Worm (Caenorhabditis elegans) whole organism, L4 larva: ENCODE measurements around the gene Y24D9A.6.

ENCODE experiments used
- D1046.2 ChIP-seq: fragments of 200-800 bp; sonication (Bioruptor generic); IDR thresholded peaks from 2 replicates; pipeline ENCODE4 v1.3.6; 2022; ENCODE audit warnings: missing genetic modification characterization, missing compliant biosample characterization
- F37D6.2 ChIP-seq: sonication (generic microtip); optimal IDR thresholded peaks from 2 replicates; lab custom pipeline; 2016; ENCODE audit warnings: mild to moderate bottlenecking, missing genetic modification characterization, missing compliant biosample characterization
- T26A8.4 ChIP-seq: fragments of 200-800 bp; sonication (Bioruptor generic); IDR thresholded peaks from 2 replicates; pipeline ENCODE4 v1.3.6; 2022; ENCODE audit warnings: missing genetic modification characterization, missing compliant biosample characterization
- Y75B8A.6 ChIP-seq: fragments of 200-800 bp; sonication (Bioruptor generic); IDR thresholded peaks from 2 replicates; pipeline ENCODE4 v1.3.6; 2022; ENCODE audit warnings: missing genetic modification reagents, missing genetic modification characterization, missing compliant biosample characterization
- ama-1 ChIP-seq: fragments of 150-350 bp; optimal IDR thresholded peaks from 2 replicates; lab custom pipeline; 2014; ENCODE audit warnings: inconsistent platforms, mixed read lengths
- arid-1 ChIP-seq: fragments of 200-800 bp; sonication (Bioruptor generic); conservative IDR thresholded peaks from 2 replicates; pipeline ENCODE4 v1.3.6; 2022; ENCODE audit warnings: missing genetic modification reagents, missing genetic modification characterization, missing compliant biosample characterization
- attf-4 ChIP-seq: sonication (generic microtip); optimal IDR thresholded peaks from 3 replicates; lab custom pipeline; 2017; ENCODE audit warnings: missing biosample characterization, missing genetic modification characterization
- ceh-82 ChIP-seq: sonication (generic microtip); optimal IDR thresholded peaks from 2 replicates; lab custom pipeline; 2017; ENCODE audit warnings: missing biosample characterization, missing genetic modification characterization
- cey-2 ChIP-seq: sonication (generic microtip); optimal IDR thresholded peaks from 3 replicates; lab custom pipeline; 2017; ENCODE audit warnings: missing genetic modification characterization, mild to moderate bottlenecking, missing compliant biosample characterization, antibody characterized with exemption, borderline replicate concordance; ENCODE audit not compliant: insufficient read depth
- daf-8 ChIP-seq: fragments of 200-800 bp; sonication (Bioruptor generic); IDR thresholded peaks from 2 replicates; pipeline ENCODE4 v1.3.6; 2022; ENCODE audit warnings: missing genetic modification characterization, missing compliant biosample characterization
- dmd-9 ChIP-seq: fragments of 200-800 bp; sonication (Bioruptor generic); IDR thresholded peaks from 2 replicates; pipeline ENCODE4 v1.3.6; 2022; ENCODE audit warnings: missing genetic modification reagents, missing genetic modification characterization, missing compliant biosample characterization
- dpl-1 ChIP-seq: fragments of 150-350 bp; optimal IDR thresholded peaks from 2 replicates; lab custom pipeline; 2014; ENCODE audit warnings: missing biosample characterization, missing genetic modification reagents, missing genetic modification characterization
- duxl-1 ChIP-seq: sonication (generic microtip); optimal IDR thresholded peaks from 2 replicates; lab custom pipeline; 2016; ENCODE audit warnings: mild to moderate bottlenecking, missing genetic modification characterization, moderate library complexity, missing compliant biosample characterization; ENCODE audit not compliant: poor library complexity
- egl-27 ChIP-seq: sonication (generic microtip); optimal IDR thresholded peaks from 3 replicates; lab custom pipeline; 2017; ENCODE audit warnings: missing biosample characterization, missing genetic modification reagents, missing genetic modification characterization
- hif-1 ChIP-seq, 2 experiments: sonication (generic microtip); optimal IDR thresholded peaks; 2 replicates each; lab custom pipeline; 2016 to 2017; ENCODE audit warnings: missing compliant biosample characterization in 2 of 2, missing genetic modification characterization in 2 of 2, missing genetic modification reagents in 2 of 2, missing genotype in 2 of 2, mild to moderate bottlenecking in 1 of 2
- lin-1 ChIP-seq: fragments of 200-800 bp; sonication (Bioruptor generic); IDR thresholded peaks from 2 replicates; pipeline ENCODE4 v1.3.6; 2022; ENCODE audit warnings: missing genetic modification reagents, missing genetic modification characterization, missing compliant biosample characterization
- lir-3 ChIP-seq: sonication (generic microtip); optimal IDR thresholded peaks from 2 replicates; lab custom pipeline; 2016; ENCODE audit warnings: mild to moderate bottlenecking, missing genetic modification characterization, missing compliant biosample characterization
- lsy-2 ChIP-seq, 2 experiments: fragments of 150-350 bp in 1 of 2; sonication (generic microtip) in 1 of 2; optimal IDR thresholded peaks; 2 replicates each; lab custom pipeline; 2014 to 2017; ENCODE audit warnings: missing biosample characterization in 2 of 2, missing genetic modification characterization in 2 of 2
- madf-9 ChIP-seq: fragments of 200-800 bp; sonication (Bioruptor generic); conservative IDR thresholded peaks from 2 replicates; pipeline ENCODE4 v1.3.6; 2022; ENCODE audit warnings: missing genetic modification reagents, missing genetic modification characterization, missing compliant biosample characterization
- mdt-29 ChIP-seq: fragments of 200-800 bp; sonication (Bioruptor generic); IDR thresholded peaks from 2 replicates; pipeline ENCODE4 v1.3.6; 2022; ENCODE audit warnings: missing genetic modification reagents, missing genetic modification characterization, missing compliant biosample characterization
- mxl-3 ChIP-seq: fragments of 200-800 bp; sonication (Bioruptor generic); optimal IDR thresholded peaks from 2 replicates; lab custom pipeline; 2018; ENCODE audit warnings: mild to moderate bottlenecking, missing genetic modification characterization, missing compliant biosample characterization
- nhr-10 ChIP-seq: fragments of 150-350 bp; optimal IDR thresholded peaks from 2 replicates; lab custom pipeline; 2014; ENCODE audit warnings: missing biosample characterization, missing genetic modification characterization
- nhr-11 ChIP-seq: fragments of 150-350 bp; optimal IDR thresholded peaks from 2 replicates; lab custom pipeline; 2014; ENCODE audit warnings: missing biosample characterization, missing genetic modification characterization
- nhr-41 ChIP-seq: fragments of 200-800 bp; sonication (Bioruptor generic); IDR thresholded peaks from 2 replicates; pipeline ENCODE4 v1.3.6; 2022; ENCODE audit warnings: missing genetic modification reagents, missing genetic modification characterization, missing compliant biosample characterization
- nhr-6 ChIP-seq: fragments of 150-350 bp; optimal IDR thresholded peaks from 2 replicates; lab custom pipeline; 2014; ENCODE audit warnings: missing biosample characterization, missing genetic modification characterization
- nhr-76 ChIP-seq: fragments of 150-350 bp; optimal IDR thresholded peaks from 2 replicates; lab custom pipeline; 2014; ENCODE audit warnings: missing biosample characterization, missing genetic modification characterization
- snpc-1.2 ChIP-seq: fragments of 200-800 bp; sonication (Bioruptor generic); IDR thresholded peaks from 2 replicates; pipeline ENCODE4 v1.3.6; 2022; ENCODE audit warnings: missing genetic modification reagents, missing genetic modification characterization, missing compliant biosample characterization
- snpc-4 ChIP-seq: fragments of 150-350 bp; optimal IDR thresholded peaks from 2 replicates; lab custom pipeline; 2014; ENCODE audit warnings: missing biosample characterization, missing genetic modification characterization
- spr-3 ChIP-seq: fragments of 200-800 bp; sonication (Bioruptor generic); optimal IDR thresholded peaks from 2 replicates; lab custom pipeline; 2018; ENCODE audit warnings: mild to moderate bottlenecking, missing genetic modification characterization, missing compliant biosample characterization
- tag-97 ChIP-seq: fragments of 200-800 bp; sonication (Bioruptor generic); IDR thresholded peaks from 2 replicates; pipeline ENCODE4 v1.3.6; 2022; ENCODE audit warnings: missing genetic modification characterization, missing compliant biosample characterization
- zfp-2 ChIP-seq: sonication (generic microtip); optimal IDR thresholded peaks from 2 replicates; lab custom pipeline; 2016; ENCODE audit warnings: mild to moderate bottlenecking, missing genetic modification characterization, missing compliant biosample characterization
- zfp-3 ChIP-seq: fragments of 200-800 bp; sonication (Bioruptor generic); conservative IDR thresholded peaks from 2 replicates; pipeline ENCODE4 v1.3.6; 2022; ENCODE audit warnings: missing genetic modification reagents, missing genetic modification characterization, missing compliant biosample characterization
- ztf-11 ChIP-seq: fragments of 150-350 bp; optimal IDR thresholded peaks from 2 replicates; lab custom pipeline; 2014; ENCODE audit warnings: missing biosample characterization, missing genetic modification characterization

Gene Y24D9A.6

DNA sequence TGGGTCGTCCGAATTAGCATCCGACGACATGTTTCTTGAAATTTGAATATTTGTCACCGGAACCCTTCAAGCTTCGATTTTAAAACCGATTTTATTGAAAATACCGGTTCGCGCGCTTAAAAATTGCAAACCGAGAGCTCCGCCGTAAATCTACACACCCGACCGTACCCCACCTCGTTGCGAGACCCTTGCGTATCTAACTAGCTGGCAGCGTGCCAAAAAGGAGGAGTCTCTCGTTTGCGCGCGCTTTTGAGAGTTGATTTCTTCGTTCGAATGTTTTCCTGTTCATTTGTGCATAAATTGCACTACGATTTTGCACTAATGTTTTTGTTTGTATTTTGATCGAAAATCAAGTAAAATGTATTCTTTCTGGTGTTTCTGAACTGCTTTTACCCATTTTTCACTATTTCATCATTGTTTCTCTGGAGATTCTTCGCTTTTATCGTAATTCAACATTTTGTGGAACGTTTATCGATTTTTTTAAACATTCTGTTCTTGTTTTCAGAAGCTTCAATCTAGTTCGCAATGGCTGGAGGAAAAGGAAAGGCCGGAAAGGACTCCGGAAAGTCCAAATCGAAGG is 45.6 kb upstream of the Y24D9A.6 start, which contains the start of the genes wapl-1 and htz-1 (continued):
- no peak for TF ChIP-seq cey-2
- no peak for TF ChIP-seq daf-8 (GFP tag; lab: Robert Waterston, UW)
- peak; percentile 72 for TF ChIP-seq snpc-1.2
- TF ChIP-seq zfp-3 (GFP tag; lab: Robert Waterston, UW): peak; percentile 80
- no peak for TF ChIP-seq lir-3 (tag; lab: Kevin White, UChicago)
- 0 out of 2 replicates have a peak, but pooled peaks have one; percentile 35 for TF ChIP-seq Y75B8A.6 (GFP tag; lab: Robert Waterston, UW)
- no peak for TF ChIP-seq nhr-10 (tag; lab: Kevin White, UChicago)
- peak; percentile 97 for TF ChIP-seq nhr-11 (tag; lab: Kevin White, UChicago)
- peak; percentile 98 for TF ChIP-seq T26A8.4 (GFP tag; lab: Robert Waterston, UW)

DNA sequence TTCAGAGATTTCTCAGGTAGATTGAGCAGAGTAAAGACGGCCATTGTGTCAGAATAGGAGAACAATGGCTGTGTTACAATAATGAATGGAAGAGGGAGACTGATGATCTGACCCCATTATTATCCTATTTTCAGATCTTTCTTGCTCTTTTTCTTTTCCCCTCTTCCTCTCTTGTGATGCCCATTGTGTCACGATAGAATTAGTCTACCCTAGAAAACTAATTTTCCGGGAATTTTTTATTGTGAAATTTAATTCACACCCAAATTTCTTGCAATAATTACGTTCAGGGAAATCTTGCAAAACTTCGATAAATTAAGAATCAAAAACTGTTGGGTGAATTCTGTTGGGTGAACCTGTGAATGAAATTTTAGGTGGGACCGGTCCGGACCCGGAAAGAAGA is 40.9 kb upstream of the Y24D9A.6 start, which contains the start of gene fbxb-75:
fbxb-75 (minus strand) TSS at position 101 of the 400 bp plus-strand sequence.
- TF ChIP-seq ceh-82: no peak
- TF ChIP-seq lsy-2 (tag; optimal IDR thresholded peaks at IDR 0.05; lab: Kevin White, UChicago): no peak
- TF ChIP-seq tag-97 (GFP tag; lab: Robert Waterston, UW): no peak
- TF ChIP-seq nhr-76 (tag; lab: Kevin White, UChicago): no peak
- TF ChIP-seq spr-3 (GFP tag; lab: Kevin White, UChicago): no peak
- TF ChIP-seq nhr-6 (tag; lab: Kevin White, UChicago): no peak
- no peak for TF ChIP-seq ztf-11 (tag; lab: Kevin White, UChicago)
- TF ChIP-seq dmd-9: no peak
- TF ChIP-seq lin-1 (GFP tag; lab: Robert Waterston, UW): no peak
- no peak for TF ChIP-seq ama-1 (lab: Kevin White, UChicago)
- TF ChIP-seq F37D6.2: no peak
- no peak for TF ChIP-seq dpl-1 (GFP tag; lab: Kevin White, UChicago)
- TF ChIP-seq duxl-1 (tag; lab: Kevin White, UChicago): no peak
- TF ChIP-seq snpc-4: no peak
- TF ChIP-seq zfp-2: no peak
- no peak for TF ChIP-seq mdt-29 (GFP tag; lab: Robert Waterston, UW)
- no peak for TF ChIP-seq attf-4 (tag; lab: Kevin White, UChicago)
- TF ChIP-seq nhr-11 (tag; lab: Kevin White, UChicago): no peak

DNA sequence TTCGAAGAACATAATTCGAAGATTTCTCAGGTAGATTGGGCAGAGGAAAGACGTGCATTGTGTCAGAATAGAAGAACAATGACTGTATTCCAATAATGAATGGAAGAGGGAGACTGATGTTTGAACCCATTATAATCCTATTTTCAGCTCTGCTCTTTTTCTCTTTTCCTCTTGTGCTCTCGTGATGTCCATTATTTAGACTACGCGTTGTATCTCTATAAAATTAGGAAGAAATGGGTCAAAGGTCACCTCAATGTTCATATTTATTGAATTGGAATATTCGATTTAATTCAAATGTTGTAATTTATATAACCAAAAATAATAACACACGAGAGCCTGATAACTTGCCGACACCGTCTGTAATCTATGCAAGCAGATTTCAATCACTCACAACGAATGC is 39.0 kb upstream of the Y24D9A.6 start, which contains the start of gene fbxb-74:
fbxb-74 (minus strand) TSS at position 101 of the 400 bp plus-strand sequence.
- no peak for TF ChIP-seq egl-27 (tag; lab: Kevin White, UChicago)
- TF ChIP-seq snpc-1.2: no peak
- no peak for TF ChIP-seq hif-1 (tag; optimal IDR thresholded peaks at IDR 0.05; lab: Kevin White, UChicago)
- no peak for TF ChIP-seq arid-1 (GFP tag; lab: Robert Waterston, UW)
- TF ChIP-seq, all 104 proteins: peak for 0

ce11 chrIV:4437825-4438224 is 37.6 kb upstream of the Y24D9A.6 start:
- TF ChIP-seq mxl-3 (GFP tag; lab: Kevin White, UChicago): no peak
- TF ChIP-seq madf-9 (GFP tag; lab: Robert Waterston, UW): no peak
- no peak for TF ChIP-seq nhr-41 (GFP tag; lab: Robert Waterston, UW)
- no peak for TF ChIP-seq cey-2
- no peak for TF ChIP-seq ztf-11 (tag; lab: Kevin White, UChicago)
- no peak for TF ChIP-seq attf-4 (tag; lab: Kevin White, UChicago)
- TF ChIP-seq D1046.2 (GFP tag; lab: Robert Waterston, UW): no peak
